Worm (Caenorhabditis elegans) whole organism, L2 larva: ENCODE measurements around the gene rpy-1.

Source experiments
- R02D3.7 ChIP-seq: fragments of 150-350 bp; optimal IDR thresholded peaks from 2 replicates; lab custom pipeline; 2014; ENCODE audit warnings: missing biosample characterization, missing genetic modification characterization
- ZK546.5 ChIP-seq: sonication (generic microtip); optimal IDR thresholded peaks from 2 replicates; lab custom pipeline; 2017; ENCODE audit warnings: missing biosample characterization, missing genetic modification characterization
- egl-27 ChIP-seq: sonication (generic microtip); optimal IDR thresholded peaks from 3 replicates; lab custom pipeline; 2017; ENCODE audit warnings: missing biosample characterization, missing genetic modification reagents, missing genetic modification characterization
- elt-1 ChIP-seq: fragments of 150-350 bp; optimal IDR thresholded peaks from 2 replicates; lab custom pipeline; 2014; ENCODE audit warnings: missing biosample characterization, missing genetic modification characterization
- elt-3 ChIP-seq: sonication (generic microtip); optimal IDR thresholded peaks from 2 replicates; lab custom pipeline; 2017; ENCODE audit warnings: missing biosample characterization, missing genetic modification characterization
- mdl-1 ChIP-seq, 2 experiments: fragments of 150-350 bp in 1 of 2; sonication (generic microtip) in 1 of 2; optimal IDR thresholded peaks; 2 replicates each; lab custom pipeline; 2017; ENCODE audit warnings: missing biosample characterization in 2 of 2, missing genetic modification characterization in 2 of 2
- nhr-129 ChIP-seq: fragments of 150-350 bp; optimal IDR thresholded peaks from 2 replicates; lab custom pipeline; 2014; ENCODE audit warnings: missing biosample characterization, missing genetic modification characterization
- nhr-6 ChIP-seq: fragments of 150-350 bp; optimal IDR thresholded peaks from 2 replicates; lab custom pipeline; 2014; ENCODE audit warnings: missing biosample characterization, missing genetic modification characterization
- skn-1 ChIP-seq: sonication (generic microtip); optimal IDR thresholded peaks from 2 replicates; lab custom pipeline; 2017; ENCODE audit warnings: missing biosample characterization, missing genetic modification characterization
- unc-62 ChIP-seq: fragments of 150-350 bp; optimal IDR thresholded peaks from 2 replicates; lab custom pipeline; 2014; ENCODE audit warnings: missing biosample characterization, missing genetic modification reagents, missing genetic modification characterization

ce11 chrII:6715853-6716252, 10.4 kb upstream of the rpy-1 start:
- TF ChIP-seq R02D3.7 (tag; lab: Kevin White, UChicago) (no peak), elt-1 (tag; lab: Kevin White, UChicago) (no peak), unc-62 (GFP tag; lab: Kevin White, UChicago) (no peak), mdl-1 (tag; optimal IDR thresholded peaks at IDR 0.05; lab: Kevin White, UChicago) (no peak), elt-3 (tag; lab: Kevin White, UChicago) (no peak), nhr-6 (tag; lab: Kevin White, UChicago) (no peak), egl-27 (tag; lab: Kevin White, UChicago) (no peak), nhr-129 (tag; lab: Kevin White, UChicago) (no peak), skn-1 (no peak), ZK546.5 (tag; lab: Kevin White, UChicago) (no peak)
